Fruit fly (Drosophila melanogaster) whole organism, adult: Measurements from ENCODE around the gene CG44261.

Source experiments
- CG11617 ChIP-seq: fragments of 200-800 bp; sonication (Bioruptor generic); optimal IDR thresholded peaks from 2 replicates; lab custom pipeline; 2017; ENCODE audit warnings: mild to moderate bottlenecking, missing biosample characterization, missing genetic modification reagents, missing genetic modification characterization
- CG12768 ChIP-seq: fragments of 200-800 bp; sonication (Bioruptor generic); optimal IDR thresholded peaks from 2 replicates; lab custom pipeline; 2017; ENCODE audit warnings: missing biosample characterization, missing genetic modification characterization, mild to moderate bottlenecking, moderate library complexity, missing genetic modification reagents
- CG14711 ChIP-seq: fragments of 200-800 bp; sonication (Bioruptor generic); optimal IDR thresholded peaks from 2 replicates; lab custom pipeline; 2018; ENCODE audit warnings: missing biosample characterization, mild to moderate bottlenecking, missing genetic modification characterization, moderate library complexity
- CG1620 ChIP-seq: fragments of 200-800 bp; sonication (Bioruptor generic); optimal IDR thresholded peaks from 2 replicates; lab custom pipeline; 2016; ENCODE audit warnings: missing biosample characterization, missing genetic modification characterization
- CG33017 ChIP-seq: fragments of 200-800 bp; sonication (Bioruptor generic); optimal IDR thresholded peaks from 2 replicates; lab custom pipeline; 2018; ENCODE audit warnings: missing biosample characterization, mild to moderate bottlenecking, missing genetic modification characterization, moderate library complexity
- CG5204 ChIP-seq: fragments of 200-800 bp; sonication (Bioruptor generic); optimal IDR thresholded peaks from 2 replicates; lab custom pipeline; 2016; ENCODE audit warnings: missing biosample characterization, missing genetic modification characterization
- CG7045 ChIP-seq: fragments of 200-800 bp; sonication (Bioruptor generic); optimal IDR thresholded peaks from 2 replicates; lab custom pipeline; 2017; ENCODE audit warnings: missing biosample characterization, mild to moderate bottlenecking, missing genetic modification characterization
- CG7101 ChIP-seq: fragments of 200-800 bp; sonication (Bioruptor generic); optimal IDR thresholded peaks from 2 replicates; lab custom pipeline; 2018; ENCODE audit warnings: missing biosample characterization, mild to moderate bottlenecking, missing genetic modification characterization, moderate library complexity
- Clk ChIP-seq: fragments of 200-800 bp; sonication (Bioruptor generic); optimal IDR thresholded peaks from 2 replicates; lab custom pipeline; 2017; ENCODE audit warnings: missing biosample characterization, missing genetic modification characterization
- Crg-1 ChIP-seq: fragments of 200-800 bp; sonication (Bioruptor generic); optimal IDR thresholded peaks from 2 replicates; lab custom pipeline; 2016; ENCODE audit warnings: missing biosample characterization, missing genetic modification characterization
- Hr96 ChIP-seq: fragments of 200-800 bp; sonication (Bioruptor generic); optimal IDR thresholded peaks from 2 replicates; lab custom pipeline; 2016; ENCODE audit warnings: missing biosample characterization, missing genetic modification characterization
- Mnt ChIP-seq: fragments of 200-800 bp; sonication (Bioruptor generic); optimal IDR thresholded peaks from 2 replicates; lab custom pipeline; 2016; ENCODE audit warnings: missing biosample characterization, mild to moderate bottlenecking, missing genetic modification characterization
- bab1 ChIP-seq: fragments of 200-800 bp; sonication (Bioruptor generic); optimal IDR thresholded peaks from 3 replicates; lab custom pipeline; 2019; ENCODE audit warnings: missing biosample characterization, mild to moderate bottlenecking, missing genetic modification characterization, moderate library complexity
- cic ChIP-seq: fragments of 200-800 bp; sonication (Bioruptor generic); optimal IDR thresholded peaks from 2 replicates; lab custom pipeline; 2017; ENCODE audit warnings: missing biosample characterization, mild to moderate bottlenecking, missing genetic modification characterization, moderate library complexity
- cnc ChIP-seq, 2 experiments: fragments of >200 bp; optimal IDR thresholded peaks; 2 replicates each; lab custom pipeline; 2017
- kay ChIP-seq: fragments of 200-800 bp; sonication (Bioruptor generic); peaks from one replicate; lab custom pipeline; 2016; ENCODE audit warnings: missing biosample characterization, missing genetic modification characterization, borderline replicate concordance
- ovo ChIP-seq: fragments of 200-800 bp; sonication (Bioruptor generic); optimal IDR thresholded peaks from 2 replicates; lab custom pipeline; 2016; ENCODE audit warnings: missing biosample characterization, missing genetic modification characterization
- pad ChIP-seq: fragments of 200-800 bp; sonication (Bioruptor generic); optimal IDR thresholded peaks from 3 replicates; lab custom pipeline; 2017; ENCODE audit warnings: missing biosample characterization, missing genetic modification characterization, mild to moderate bottlenecking, moderate library complexity, missing genetic modification reagents
- tj ChIP-seq: fragments of 200-800 bp; sonication (Bioruptor generic); optimal IDR thresholded peaks from 3 replicates; lab custom pipeline; 2017; ENCODE audit warnings: missing biosample characterization, mild to moderate bottlenecking, missing genetic modification characterization, moderate library complexity
- toe ChIP-seq: fragments of 200-800 bp; sonication (Bioruptor generic); optimal IDR thresholded peaks from 2 replicates; lab custom pipeline; 2016; ENCODE audit warnings: missing biosample characterization, missing genetic modification characterization

CG44261 gene

DNA sequence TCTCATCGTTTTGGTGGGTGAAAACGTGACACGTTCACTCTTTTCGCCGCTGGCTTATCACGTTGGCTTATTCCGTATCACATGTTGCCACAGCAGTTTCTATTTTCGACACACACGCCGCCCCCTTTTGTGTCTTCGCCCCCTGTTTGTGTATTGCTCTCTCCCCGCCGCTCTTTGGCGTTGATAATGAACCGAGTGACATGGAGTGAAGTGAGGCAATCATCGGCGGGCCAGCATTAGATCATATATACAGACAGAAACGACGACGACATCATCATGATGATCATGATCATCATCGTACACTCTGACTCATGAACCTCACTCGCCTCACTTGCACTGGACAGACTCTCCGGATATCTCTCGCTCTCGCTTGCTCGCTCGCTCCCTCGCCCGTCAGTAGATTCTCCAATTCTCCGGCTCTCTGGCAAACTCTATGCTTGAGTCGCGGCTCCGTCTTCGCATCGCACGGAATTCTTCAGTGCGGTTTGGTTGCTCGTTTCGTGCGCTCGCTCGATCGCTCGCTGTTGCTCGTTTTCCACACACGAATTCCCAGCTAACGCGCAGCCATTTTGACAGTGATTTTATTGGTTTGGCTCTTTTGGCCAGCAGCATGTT is 28.5 kb upstream of the CG44261 start:
- TF ChIP-seq cnc (optimal IDR thresholded peaks at IDR 0.05; lab: Kevin White, UChicago), result no peak
- TF ChIP-seq bab1 (GFP tag; lab: Kevin White, UChicago), result peak; percentile 9
- no peak for TF ChIP-seq CG14711 (tag; lab: Kevin White, UChicago)
- peak; percentile 17 for TF ChIP-seq Mnt (GFP tag; lab: Kevin White, UChicago)
- TF ChIP-seq CG11617 (GFP tag; lab: Kevin White, UChicago), result no peak
- peak; percentile 26 for TF ChIP-seq CG12768 (GFP tag; lab: Kevin White, UChicago)
- no peak for TF ChIP-seq Clk (GFP tag; lab: Kevin White, UChicago)
- no peak for TF ChIP-seq CG7101 (tag; lab: Kevin White, UChicago)

DNA sequence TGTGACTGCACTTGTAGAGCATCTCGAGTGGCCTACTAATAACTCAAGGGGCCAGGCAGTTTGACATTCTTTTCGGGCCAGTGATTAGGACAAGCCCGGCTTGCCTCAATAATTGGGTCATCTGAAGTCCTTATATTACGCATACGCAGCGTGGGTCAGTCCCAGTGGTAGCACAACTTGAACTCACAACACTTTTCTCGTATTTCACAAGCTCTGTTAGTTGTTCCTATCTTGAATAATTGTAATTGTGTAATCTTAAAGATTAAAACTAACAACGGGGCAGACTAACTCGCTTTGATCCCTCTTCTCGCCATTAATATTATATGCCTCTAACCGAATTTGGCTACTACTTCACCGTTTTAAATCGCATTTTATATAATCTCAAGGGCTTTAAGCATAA is 27.9 kb upstream of the CG44261 start:
- TF ChIP-seq CG5204 (GFP tag; lab: Kevin White, UChicago), result no peak
- no peak for TF ChIP-seq cic (GFP tag; lab: Kevin White, UChicago)
- TF ChIP-seq CG33017, result no peak
- no peak for TF ChIP-seq tj (GFP tag; lab: Kevin White, UChicago)
- TF ChIP-seq CG14711 (tag; lab: Kevin White, UChicago), result no peak
- no peak for TF ChIP-seq CG7101 (tag; lab: Kevin White, UChicago)
- TF ChIP-seq cnc (optimal IDR thresholded peaks at IDR 0.05; lab: Kevin White, UChicago), result no peak

DNA sequence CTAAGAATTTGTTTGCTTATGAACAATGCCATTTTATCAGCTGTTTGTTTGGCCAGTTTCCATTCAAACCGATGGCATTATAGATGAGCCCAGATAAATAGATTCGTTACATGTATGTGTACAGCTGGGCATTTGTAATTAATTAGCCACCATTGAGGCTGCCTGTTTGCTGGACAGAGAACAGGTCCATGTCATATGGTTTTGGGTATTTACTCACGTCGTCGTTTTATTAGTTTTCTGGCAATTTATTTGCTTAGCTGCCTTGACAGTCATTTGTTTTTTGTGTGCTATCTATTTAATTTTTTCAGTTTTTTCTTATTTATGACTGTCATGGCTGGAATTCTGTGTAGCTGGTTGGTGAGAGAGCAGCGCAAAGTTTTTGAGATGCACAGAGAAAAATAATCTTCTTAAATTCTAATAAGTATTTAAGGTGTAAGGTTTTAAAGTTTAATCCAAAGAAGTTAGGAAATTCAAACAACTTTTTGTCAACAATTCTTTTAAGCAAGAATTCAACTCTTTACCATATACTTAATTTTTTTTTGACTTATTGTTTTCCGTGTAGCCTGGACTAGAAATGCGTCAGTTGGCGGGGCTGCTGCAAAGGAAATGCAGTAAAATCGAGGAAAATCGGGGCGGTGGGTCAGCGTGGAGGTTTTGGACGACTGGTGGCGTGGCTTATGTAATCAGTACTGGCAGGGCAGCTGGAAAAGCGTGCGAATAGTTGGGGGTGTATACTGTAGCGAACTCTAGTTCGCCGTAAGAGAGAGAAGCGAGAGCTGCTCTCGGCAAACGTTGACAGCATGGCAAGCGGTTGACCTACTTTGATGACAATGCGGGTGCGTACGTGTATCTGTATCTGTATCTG is 26.8 kb upstream of the CG44261 start:
- peak; percentile 91 for TF ChIP-seq CG12768 (GFP tag; lab: Kevin White, UChicago)
- peak; percentile 79 for TF ChIP-seq CG14711 (tag; lab: Kevin White, UChicago)
- TF ChIP-seq pad (GFP tag; lab: Kevin White, UChicago), result peak; percentile 40
- TF ChIP-seq kay (GFP tag; lab: Kevin White, UChicago), result peak; percentile 63
- no peak for TF ChIP-seq CG5204 (GFP tag; lab: Kevin White, UChicago)
- TF ChIP-seq ovo (GFP tag; lab: Kevin White, UChicago), result peak; percentile 0
- TF ChIP-seq CG33017, result peak; percentile 93
- TF ChIP-seq CG1620 (GFP tag; lab: Kevin White, UChicago), result peak; percentile 13
- no peak for TF ChIP-seq Hr96 (GFP tag; lab: Kevin White, UChicago)
- TF ChIP-seq bab1 (GFP tag; lab: Kevin White, UChicago), result no peak
- TF ChIP-seq cic (GFP tag; lab: Kevin White, UChicago), result peak; percentile 23
- peak; percentile 75 for TF ChIP-seq Clk (GFP tag; lab: Kevin White, UChicago)
- peak; percentile 77 for TF ChIP-seq CG11617 (GFP tag; lab: Kevin White, UChicago)
- TF ChIP-seq toe (GFP tag; lab: Kevin White, UChicago), result no peak
- peak; percentile 49 for TF ChIP-seq tj (GFP tag; lab: Kevin White, UChicago)
- no peak for TF ChIP-seq cnc (optimal IDR thresholded peaks at IDR 0.05; lab: Kevin White, UChicago)
- TF ChIP-seq Mnt (GFP tag; lab: Kevin White, UChicago), result peak; percentile 34
- peak; percentile 87 for TF ChIP-seq CG7101 (tag; lab: Kevin White, UChicago)
- TF ChIP-seq Crg-1 (GFP tag; lab: Kevin White, UChicago), result peak; percentile 19
- peak; percentile 94 for TF ChIP-seq CG7045

DNA sequence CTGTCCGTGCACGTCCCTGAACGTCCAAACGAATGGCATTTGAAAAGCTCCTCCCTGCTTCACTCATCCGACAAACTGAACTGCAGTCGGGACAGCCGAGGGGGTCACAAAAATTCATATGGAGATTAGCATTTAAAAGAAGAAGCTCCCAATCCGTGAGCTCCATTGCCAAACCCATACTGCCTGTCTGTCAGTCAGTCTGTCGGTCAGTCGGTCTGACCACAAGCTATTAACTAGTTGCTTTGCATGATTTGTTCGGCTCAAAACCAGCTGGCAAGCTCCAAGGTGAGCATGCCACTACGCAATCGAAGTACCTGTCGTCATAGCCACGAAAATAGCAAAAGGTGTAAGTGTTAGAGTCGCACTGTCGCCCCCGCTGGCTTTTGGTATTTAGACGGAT is 25.8 kb upstream of the CG44261 start:
- TF ChIP-seq pad (GFP tag; lab: Kevin White, UChicago), result no peak
- no peak for TF ChIP-seq cic (GFP tag; lab: Kevin White, UChicago)
- no peak for TF ChIP-seq CG7045

dm6 chr3R:9433270-9433669 is 25.3 kb upstream of the CG44261 start:
- TF ChIP-seq CG12768 (GFP tag; lab: Kevin White, UChicago), result peak; percentile 72
- no peak for TF ChIP-seq CG11617 (GFP tag; lab: Kevin White, UChicago)

dm6 chr3R:9430344-9431253 is 22.6 kb upstream of the CG44261 start:
- TF ChIP-seq CG7101 (tag; lab: Kevin White, UChicago) (peak; percentile 32), kay (GFP tag; lab: Kevin White, UChicago) (peak; percentile 75), Mnt (GFP tag; lab: Kevin White, UChicago) (peak; percentile 5), CG14711 (tag; lab: Kevin White, UChicago) (peak; percentile 14), CG1620 (GFP tag; lab: Kevin White, UChicago) (no peak), CG33017 (peak; percentile 45), CG7045 (peak; percentile 69), cnc (optimal IDR thresholded peaks at IDR 0.05; lab: Kevin White, UChicago) (no peak), cic (GFP tag; lab: Kevin White, UChicago) (peak; percentile 16), CG5204 (GFP tag; lab: Kevin White, UChicago) (no peak)
